Worm (Caenorhabditis elegans): ENCODE results near the gene itm-2.

- no peak for TF ChIP-seq elt-3 (tag; optimal IDR thresholded peaks at IDR 0.05)
- no peak for TF ChIP-seq ces-1 (GFP tag; optimal IDR thresholded peaks at IDR 0.05)
- TF ChIP-seq ztf-4 (tag; optimal IDR thresholded peaks at IDR 0.05): no peak
- TF ChIP-seq pqm-1 (tag; optimal IDR thresholded peaks at IDR 0.05): no peak
- TF ChIP-seq nhr-77 (tag; optimal IDR thresholded peaks at IDR 0.05): no peak
- TF ChIP-seq alr-1 (tag; optimal IDR thresholded peaks at IDR 0.05; ENCODE audit: borderline replicate concordance): no peak
- no peak for TF ChIP-seq skn-1 (tag; optimal IDR thresholded peaks at IDR 0.05)
- no peak for TF ChIP-seq ceh-63 (GFP tag; optimal IDR thresholded peaks at IDR 0.05)
- no peak for TF ChIP-seq zag-1 (tag; optimal IDR thresholded peaks at IDR 0.05)
- TF ChIP-seq ceh-88 (GFP tag; IDR thresholded peaks at IDR 0.05): no peak
- no peak for TF ChIP-seq egl-27 (tag; optimal IDR thresholded peaks at IDR 0.05)
Observed at ce11 chrX:5485931-5486537, 41.1 kb downstream of the itm-2 start, which contains the start of gene C25F6.1.
